Fruit fly (Drosophila melanogaster): ENCODE results near the gene CG11373.

Gene CG11373

DNA sequence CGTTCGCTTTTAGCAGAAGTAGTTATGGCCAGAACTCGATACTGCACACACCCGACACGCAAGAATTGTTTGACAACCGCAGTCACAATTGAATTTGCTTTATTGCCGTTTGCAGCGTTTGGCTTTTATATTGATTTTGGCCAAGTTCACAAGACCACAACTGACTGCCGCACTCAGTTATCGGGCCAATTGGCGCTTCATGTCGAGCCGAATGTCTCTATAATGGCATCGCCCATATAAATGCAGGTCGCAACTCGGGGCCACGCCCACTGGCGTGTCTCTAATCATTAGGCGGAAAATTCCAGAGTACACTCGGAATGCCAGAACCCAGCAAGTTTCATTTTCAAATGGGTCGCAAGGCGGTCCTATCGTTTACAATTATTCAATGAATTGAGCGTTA, 14.4 kb upstream of the CG11373 start, which contains the start of gene Obp83a:
TSS of gene Obp83a (minus strand) at position 101 of the 400 bp plus-strand sequence.
- TF ChIP-seq psq (optimal IDR thresholded peaks at IDR 0.05) (no peak), insv (optimal IDR thresholded peaks at IDR 0.05) (no peak), Sin3A (optimal IDR thresholded peaks at IDR 0.05) (no peak), h (optimal IDR thresholded peaks at IDR 0.05) (no peak), ttk (optimal IDR thresholded peaks at IDR 0.05) (no peak), Myc (optimal IDR thresholded peaks at IDR 0.05) (no peak)

DNA sequence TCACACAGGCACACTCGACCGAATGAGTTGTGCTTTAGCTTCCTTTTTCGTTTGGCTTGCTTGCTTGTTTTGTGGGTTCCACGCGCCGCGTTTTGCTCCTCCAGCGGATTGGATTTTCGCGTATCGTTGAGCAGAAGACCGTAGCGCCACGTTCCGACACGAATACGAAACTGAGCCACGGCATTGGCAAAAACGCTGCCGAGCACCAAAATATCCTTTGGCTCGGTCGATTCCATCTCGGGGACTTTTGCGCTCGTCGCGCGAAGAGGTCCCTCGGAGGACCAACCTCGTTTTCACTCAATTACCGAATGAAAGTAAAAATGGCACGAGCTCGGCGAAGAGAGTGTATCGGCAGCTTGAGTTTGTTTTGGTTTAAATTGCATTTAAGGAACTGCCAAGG, 1.4 kb downstream of the CG11373 start, which contains the start of gene side-III:
TSS of gene side-III (minus strand) at position 174 of the 400 bp plus-strand sequence.
- no peak for TF ChIP-seq insv (optimal IDR thresholded peaks at IDR 0.05)
- no peak for TF ChIP-seq Sin3A (optimal IDR thresholded peaks at IDR 0.05)
- TF ChIP-seq Myc (optimal IDR thresholded peaks at IDR 0.05), result no peak
- no peak for TF ChIP-seq psq (optimal IDR thresholded peaks at IDR 0.05)
- no peak for TF ChIP-seq ttk (optimal IDR thresholded peaks at IDR 0.05)
- TF ChIP-seq h (optimal IDR thresholded peaks at IDR 0.05), result no peak

DNA sequence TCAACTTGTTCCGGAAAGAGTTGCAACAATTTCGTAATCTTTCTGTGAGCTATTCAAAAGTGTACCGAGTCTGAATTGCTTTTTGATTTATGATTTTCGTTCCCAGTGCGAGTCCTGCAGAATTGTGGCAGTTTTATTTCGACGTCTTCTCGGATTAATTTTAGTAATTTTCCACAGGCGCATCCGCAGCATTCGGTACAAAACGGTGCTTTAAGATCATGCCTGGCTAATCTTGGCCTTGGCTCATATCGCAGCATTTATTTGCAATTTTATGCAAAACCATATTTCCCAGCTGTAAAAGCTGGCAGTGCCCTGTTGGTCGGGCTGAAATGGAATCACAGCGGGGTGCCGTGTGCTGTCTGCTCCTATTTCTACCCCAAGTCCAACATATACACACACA, 23.1 kb downstream of the CG11373 start:
- TF ChIP-seq psq (optimal IDR thresholded peaks at IDR 0.05) (no peak), ttk (optimal IDR thresholded peaks at IDR 0.05) (no peak), Myc (optimal IDR thresholded peaks at IDR 0.05) (no peak), insv (optimal IDR thresholded peaks at IDR 0.05) (no peak)

DNA sequence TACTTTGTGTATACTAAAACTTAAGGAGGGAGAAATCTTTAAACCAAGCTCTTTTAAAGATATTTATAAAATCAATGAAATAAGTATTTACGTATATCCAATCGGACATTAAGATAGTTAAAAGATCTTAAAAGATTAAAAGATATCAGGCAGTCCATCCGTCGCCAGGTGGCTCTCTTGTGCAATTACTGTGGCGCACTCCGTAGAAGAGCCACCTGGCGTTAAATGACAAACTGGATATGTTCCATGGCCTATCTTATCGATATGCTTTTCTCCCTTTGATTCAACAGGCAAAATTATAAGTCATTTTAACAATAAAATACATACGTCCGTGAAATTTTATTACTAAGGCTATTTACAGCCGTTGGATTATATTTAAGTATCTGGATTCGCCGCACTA, 32.9 kb downstream of the CG11373 start:
- TF ChIP-seq ttk (optimal IDR thresholded peaks at IDR 0.05) (no peak), h (optimal IDR thresholded peaks at IDR 0.05) (no peak), Myc (optimal IDR thresholded peaks at IDR 0.05) (no peak), psq (optimal IDR thresholded peaks at IDR 0.05) (no peak), Sin3A (optimal IDR thresholded peaks at IDR 0.05) (no peak), insv (optimal IDR thresholded peaks at IDR 0.05) (no peak)

DNA sequence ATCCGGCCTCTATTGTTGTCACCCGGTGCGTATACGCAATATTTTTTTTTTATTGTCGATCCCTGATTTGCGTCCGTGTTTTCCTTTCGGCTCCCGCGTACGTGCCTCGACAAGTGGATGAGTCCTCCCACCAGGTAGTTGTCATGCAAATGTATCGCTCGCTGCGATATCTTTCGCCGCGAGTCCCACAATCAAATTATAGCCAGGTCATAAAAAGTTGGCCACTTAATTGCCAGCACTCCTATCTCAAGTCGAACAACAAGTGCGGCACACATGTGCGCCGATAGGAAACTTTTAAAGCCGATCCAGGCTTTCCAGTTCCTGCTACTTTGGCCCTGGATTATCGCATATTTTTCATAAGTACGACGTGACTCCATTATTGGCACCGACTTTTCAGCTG, 36.1 kb downstream of the CG11373 start:
- TF ChIP-seq Myc (optimal IDR thresholded peaks at IDR 0.05) (no peak), insv (optimal IDR thresholded peaks at IDR 0.05) (no peak), ttk (optimal IDR thresholded peaks at IDR 0.05) (no peak), Sin3A (optimal IDR thresholded peaks at IDR 0.05) (no peak), h (optimal IDR thresholded peaks at IDR 0.05) (no peak), psq (optimal IDR thresholded peaks at IDR 0.05) (no peak)

All from Kc167 (cell line).